Worm (Caenorhabditis elegans) whole organism, young adult: ENCODE measurements around the gene pgp-9.
A peak's percentile ranks its signal among the peaks of the same experiment; 100 is the strongest.

Source experiments
- B0019.2 ChIP-seq: fragments of 200-800 bp; sonication (Bioruptor generic); conservative IDR thresholded peaks from 2 replicates; pipeline ENCODE4 v1.3.6; 2022; ENCODE audit warnings: missing genetic modification reagents, missing genetic modification characterization, missing compliant biosample characterization
- B0035.1 ChIP-seq: sonication (generic microtip); optimal IDR thresholded peaks from 2 replicates; lab custom pipeline; 2016; ENCODE audit warnings: missing genetic modification characterization, mild to moderate bottlenecking, missing compliant biosample characterization, missing genotype, missing genetic modification reagents
- F39B2.1 ChIP-seq: fragments of 200-800 bp; sonication (Bioruptor generic); IDR thresholded peaks from 2 replicates; pipeline ENCODE4 v1.3.6; 2022; ENCODE audit warnings: missing genetic modification reagents, missing genetic modification characterization, missing compliant biosample characterization
- F55B11.4 ChIP-seq: sonication (generic microtip); optimal IDR thresholded peaks from 2 replicates; lab custom pipeline; 2016; ENCODE audit warnings: missing compliant biosample characterization, missing genetic modification characterization, borderline replicate concordance; ENCODE audit not compliant: insufficient read depth
- F57C9.4 ChIP-seq: sonication (generic microtip); optimal IDR thresholded peaks from 2 replicates; lab custom pipeline; 2017; ENCODE audit warnings: mild to moderate bottlenecking, missing genetic modification characterization, missing compliant biosample characterization
- K11D2.4 ChIP-seq: fragments of 200-800 bp; sonication (Bioruptor generic); IDR thresholded peaks from 2 replicates; pipeline ENCODE4 v1.3.6; 2022; ENCODE audit warnings: missing genetic modification reagents, missing genetic modification characterization, missing compliant biosample characterization
- T26A5.8 ChIP-seq: sonication (generic microtip); optimal IDR thresholded peaks from 2 replicates; lab custom pipeline; 2016; ENCODE audit warnings: missing genetic modification characterization, missing compliant biosample characterization
- Y53G8AR.9 ChIP-seq: fragments of 200-800 bp; sonication (Bioruptor generic); conservative IDR thresholded peaks from 2 replicates; pipeline ENCODE4 v1.3.6; 2022; ENCODE audit warnings: missing genetic modification reagents, missing genetic modification characterization, missing compliant biosample characterization
- Y95B8A.8 ChIP-seq: fragments of 200-800 bp; sonication (Bioruptor generic); IDR thresholded peaks from 2 replicates; pipeline ENCODE4 v1.3.6; 2022; ENCODE audit warnings: missing genetic modification reagents, missing genetic modification characterization, missing compliant biosample characterization
- athp-1 ChIP-seq: sonication (generic microtip); optimal IDR thresholded peaks from 2 replicates; lab custom pipeline; 2017; ENCODE audit warnings: mild to moderate bottlenecking, missing genetic modification characterization, missing compliant biosample characterization
- ccch-3 ChIP-seq: fragments of 200-800 bp; sonication (Bioruptor generic); optimal IDR thresholded peaks from 2 replicates; lab custom pipeline; 2018; ENCODE audit warnings: mild to moderate bottlenecking, missing genetic modification characterization, missing compliant biosample characterization
- ceh-58 ChIP-seq: fragments of 200-800 bp; sonication (Bioruptor generic); IDR thresholded peaks from 2 replicates; pipeline ENCODE4 v1.3.6; 2022; ENCODE audit warnings: missing genetic modification characterization, missing compliant biosample characterization
- die-1 ChIP-seq: sonication (generic microtip); optimal IDR thresholded peaks from 2 replicates; lab custom pipeline; 2016; ENCODE audit warnings: missing genotype, mild to moderate bottlenecking, missing genetic modification characterization, missing compliant biosample characterization
- dox-1 ChIP-seq: fragments of 200-800 bp; sonication (Bioruptor generic); IDR thresholded peaks from 2 replicates; pipeline ENCODE4 v1.3.6; 2022; ENCODE audit warnings: missing genetic modification reagents, missing genetic modification characterization, missing compliant biosample characterization
- gei-17 ChIP-seq: fragments of 200-800 bp; sonication (Bioruptor generic); optimal IDR thresholded peaks from 2 replicates; lab custom pipeline; 2018; ENCODE audit warnings: mild to moderate bottlenecking, missing genetic modification characterization, missing compliant biosample characterization
- hmg-20 ChIP-seq: fragments of 200-800 bp; sonication (Bioruptor generic); IDR thresholded peaks from 2 replicates; pipeline ENCODE4 v1.3.6; 2022; ENCODE audit warnings: missing genetic modification reagents, missing genetic modification characterization, missing compliant biosample characterization
- hsf-1 ChIP-seq: fragments of 200-800 bp; sonication (Bioruptor generic); IDR thresholded peaks from 2 replicates; pipeline ENCODE4 v1.3.6; 2022; ENCODE audit warnings: missing genetic modification reagents, missing genetic modification characterization, missing compliant biosample characterization
- lin-40 ChIP-seq: sonication (generic microtip); optimal IDR thresholded peaks from 2 replicates; lab custom pipeline; 2016; ENCODE audit warnings: missing genetic modification characterization, mild to moderate bottlenecking, missing compliant biosample characterization, missing genotype, missing genetic modification reagents
- lir-1 ChIP-seq: fragments of 200-800 bp; sonication (Bioruptor generic); conservative IDR thresholded peaks from 2 replicates; pipeline ENCODE4 v1.3.6; 2022; ENCODE audit warnings: missing genetic modification reagents, missing genetic modification characterization, missing compliant biosample characterization
- madf-10 ChIP-seq: sonication (generic microtip); optimal IDR thresholded peaks from 2 replicates; lab custom pipeline; 2016; ENCODE audit warnings: mild to moderate bottlenecking, missing genetic modification characterization, missing compliant biosample characterization
- madf-3 ChIP-seq: fragments of 200-800 bp; sonication (Bioruptor generic); IDR thresholded peaks from 2 replicates; pipeline ENCODE4 v1.3.6; 2022; ENCODE audit warnings: missing genetic modification reagents, missing genetic modification characterization, missing compliant biosample characterization
- nfya-1 ChIP-seq: sonication (generic microtip); optimal IDR thresholded peaks from 2 replicates; lab custom pipeline; 2017; ENCODE audit warnings: antibody characterized with exemption, missing compliant biosample characterization, missing genetic modification characterization, borderline replicate concordance; ENCODE audit not compliant: insufficient read depth
- nfya-2 ChIP-seq: fragments of 200-800 bp; sonication (Bioruptor generic); IDR thresholded peaks from 2 replicates; pipeline ENCODE4 v1.3.6; 2022; ENCODE audit warnings: missing genetic modification reagents, missing genetic modification characterization, missing compliant biosample characterization
- nfyb-1 ChIP-seq: fragments of 200-800 bp; sonication (Bioruptor generic); IDR thresholded peaks from 2 replicates; pipeline ENCODE4 v1.3.6; 2022; ENCODE audit warnings: missing genetic modification reagents, missing genetic modification characterization, missing compliant biosample characterization
- nhr-179 ChIP-seq: sonication (generic microtip); optimal IDR thresholded peaks from 2 replicates; lab custom pipeline; 2016; ENCODE audit warnings: mild to moderate bottlenecking, missing genetic modification characterization, missing compliant biosample characterization
- nhr-27 ChIP-seq: fragments of 200-800 bp; sonication (Bioruptor generic); optimal IDR thresholded peaks from 2 replicates; lab custom pipeline; 2018; ENCODE audit warnings: mild to moderate bottlenecking, missing genetic modification characterization, moderate library complexity, missing compliant biosample characterization
- pbrm-1 ChIP-seq: fragments of 200-800 bp; sonication (Bioruptor generic); IDR thresholded peaks from 2 replicates; pipeline ENCODE4 v1.3.6; 2022; ENCODE audit warnings: missing genetic modification reagents, missing genetic modification characterization, missing compliant biosample characterization
- rcor-1 ChIP-seq: fragments of 200-800 bp; sonication (Bioruptor generic); IDR thresholded peaks from 2 replicates; pipeline ENCODE4 v1.3.6; 2022; ENCODE audit warnings: missing genetic modification reagents, missing genetic modification characterization, missing compliant biosample characterization
- repo-1 ChIP-seq: sonication (generic microtip); optimal IDR thresholded peaks from 2 replicates; lab custom pipeline; 2017; ENCODE audit warnings: mild to moderate bottlenecking, missing genetic modification characterization, missing compliant biosample characterization
- rpc-1 ChIP-seq, 2 experiments: fragments of 150-350 bp in 1 of 2; sonication (generic microtip) in 1 of 2; optimal IDR thresholded peaks; 2 replicates each; lab custom pipeline; 2014 to 2018; ENCODE audit warnings: missing biosample characterization in 1 of 2, missing genetic modification characterization in 1 of 2, missing genetic modification reagents in 1 of 2, missing genotype in 1 of 2
- snpc-4 ChIP-seq, 5 experiments: fragments of 150-350 bp in 1 of 5; sonication (generic microtip) in 4 of 5; optimal IDR thresholded peaks; 2 replicates each; lab custom pipeline; 2014 to 2018; ENCODE audit warnings: missing genetic modification characterization in 5 of 5, missing biosample characterization in 3 of 5, antibody characterized with exemption in 2 of 5, mild to moderate bottlenecking in 2 of 5, missing compliant biosample characterization in 2 of 5, missing genotype in 2 of 5, moderate library complexity in 2 of 5, missing genetic modification reagents in 1 of 5
- sptf-2 ChIP-seq: fragments of 200-800 bp; sonication (Bioruptor generic); optimal IDR thresholded peaks from 2 replicates; lab custom pipeline; 2018; ENCODE audit warnings: mild to moderate bottlenecking, missing genetic modification characterization, missing compliant biosample characterization
- tbp1 ChIP-seq: fragments of 200-800 bp; sonication (Bioruptor generic); optimal IDR thresholded peaks from 2 replicates; lab custom pipeline; 2018; ENCODE audit warnings: mild to moderate bottlenecking, missing genetic modification characterization, missing compliant biosample characterization
- tbx-9 ChIP-seq: sonication (generic microtip); optimal IDR thresholded peaks from 2 replicates; lab custom pipeline; 2016; ENCODE audit warnings: borderline replicate concordance, missing genetic modification characterization, inconsistent platforms, missing compliant biosample characterization
- ztf-18 ChIP-seq: sonication (generic microtip); optimal IDR thresholded peaks from 2 replicates; lab custom pipeline; 2016; ENCODE audit warnings: missing genotype, mild to moderate bottlenecking, missing genetic modification characterization, missing compliant biosample characterization
- ztf-26 ChIP-seq: sonication (generic microtip); optimal IDR thresholded peaks from 2 replicates; lab custom pipeline; 2017; ENCODE audit warnings: missing genetic modification characterization, missing compliant biosample characterization
- ztf-3 ChIP-seq: fragments of 200-800 bp; sonication (Bioruptor generic); optimal IDR thresholded peaks from 2 replicates; lab custom pipeline; 2018; ENCODE audit warnings: mild to moderate bottlenecking, missing genetic modification characterization, missing compliant biosample characterization

pgp-9 gene

DNA sequence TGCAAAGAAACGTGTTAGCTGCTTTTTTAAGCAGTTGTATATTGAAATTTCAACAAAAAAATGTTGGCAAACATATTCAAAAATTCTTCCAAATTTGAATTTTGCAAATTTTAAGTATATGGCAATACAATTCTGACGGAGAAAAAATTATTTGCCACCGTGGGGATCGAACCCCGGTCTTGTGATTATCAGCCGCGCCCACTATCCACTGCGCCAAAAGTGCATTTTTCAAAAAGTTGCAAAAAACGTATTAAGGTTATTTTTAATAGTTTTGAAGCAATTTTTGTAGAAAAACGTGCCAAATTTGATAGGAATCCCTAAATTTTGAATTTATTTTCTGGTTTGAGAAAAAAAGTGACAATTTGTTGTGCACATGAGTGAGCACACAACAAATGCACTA lies 28.7 kb downstream of the pgp-9 start:
- no peak for TF ChIP-seq F39B2.1
- no peak for TF ChIP-seq nhr-27 (tag; lab: Kevin White, UChicago)
- no peak for TF ChIP-seq rpc-1 (optimal IDR thresholded peaks at IDR 0.05; lab: Kevin White, UChicago)
- peak; percentile 41 for TF ChIP-seq rpc-1 (tag; optimal IDR thresholded peaks at IDR 0.05; lab: Kevin White, UChicago)
- TF ChIP-seq tbp1 (GFP tag; lab: Kevin White, UChicago), result peak; percentile 53

DNA sequence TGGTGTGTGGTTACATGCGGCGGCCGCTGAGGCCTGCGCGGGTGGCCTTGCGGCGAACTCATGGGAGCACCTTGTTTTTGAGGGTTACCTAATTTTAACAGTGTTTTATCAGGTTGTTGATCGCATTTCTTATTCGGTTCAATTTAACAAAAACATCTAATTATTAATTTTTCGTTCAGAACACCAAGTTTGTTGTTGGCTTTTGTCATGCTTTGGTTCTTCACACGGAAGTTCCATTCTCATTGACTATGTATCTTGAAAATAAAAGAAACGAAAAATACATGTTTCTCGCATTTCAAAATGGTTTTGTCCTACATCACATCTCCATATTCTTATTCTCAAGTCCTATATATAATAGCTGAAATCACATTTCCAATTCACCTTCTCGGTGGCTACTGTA lies 34.5 kb downstream of the pgp-9 start, which contains the start of gene srh-290:
srh-290 (plus strand) TSS at position 301 of the 400 bp plus-strand sequence.
- TF ChIP-seq ccch-3 (GFP tag; lab: Kevin White, UChicago) (no peak), madf-10 (tag; lab: Kevin White, UChicago) (no peak), K11D2.4 (GFP tag; lab: Robert Waterston, UW) (no peak), die-1 (no peak), tbx-9 (tag; lab: Kevin White, UChicago) (no peak), nfya-1 (tag; lab: Kevin White, UChicago) (no peak), T26A5.8 (tag; lab: Kevin White, UChicago) (no peak), hmg-20 (GFP tag; lab: Robert Waterston, UW) (no peak), B0019.2 (GFP tag; lab: Robert Waterston, UW) (no peak), ztf-3 (GFP tag; lab: Kevin White, UChicago) (no peak), nfyb-1 (GFP tag; lab: Robert Waterston, UW) (no peak), ceh-58 (GFP tag; lab: Robert Waterston, UW) (no peak), ztf-26 (no peak)

DNA sequence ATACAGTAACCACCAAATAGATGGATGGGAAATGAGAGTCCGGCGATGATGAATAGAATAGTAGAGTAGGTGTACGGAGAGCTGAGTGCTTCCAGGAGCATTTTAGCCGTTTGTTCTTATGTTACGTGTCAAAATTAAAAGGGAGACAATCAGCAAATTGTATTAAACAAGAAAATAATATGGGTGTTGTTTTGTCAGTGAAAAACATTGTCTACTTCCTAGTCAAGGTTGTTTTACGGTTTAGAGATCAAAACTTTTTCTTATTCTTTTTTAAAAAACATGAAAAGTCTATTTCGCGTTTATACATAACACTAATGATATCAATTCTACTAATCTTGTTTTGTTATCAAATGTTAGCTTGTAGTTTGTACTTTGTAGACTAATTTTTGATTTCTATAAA lies 38.3 kb downstream of the pgp-9 start, which contains the start of gene srh-289:
srh-289 (minus strand) TSS at position 101 of the 400 bp plus-strand sequence.
- TF ChIP-seq sptf-2 (GFP tag; lab: Kevin White, UChicago), result no peak
- no peak for TF ChIP-seq F39B2.1
- TF ChIP-seq B0035.1 (tag; lab: Kevin White, UChicago), result no peak
- TF ChIP-seq gei-17, result no peak
- no peak for TF ChIP-seq repo-1 (tag; lab: Kevin White, UChicago)
- no peak for TF ChIP-seq nfya-2 (GFP tag; lab: Robert Waterston, UW)
- TF ChIP-seq Y95B8A.8, result no peak
- no peak for TF ChIP-seq snpc-4 (GFP tag; optimal IDR thresholded peaks at IDR 0.05; lab: Kevin White, UChicago)
- no peak for TF ChIP-seq snpc-4 (tag; optimal IDR thresholded peaks at IDR 0.05; lab: Kevin White, UChicago)
- no peak for TF ChIP-seq B0019.2 (GFP tag; lab: Robert Waterston, UW)
- no peak for TF ChIP-seq F57C9.4

DNA sequence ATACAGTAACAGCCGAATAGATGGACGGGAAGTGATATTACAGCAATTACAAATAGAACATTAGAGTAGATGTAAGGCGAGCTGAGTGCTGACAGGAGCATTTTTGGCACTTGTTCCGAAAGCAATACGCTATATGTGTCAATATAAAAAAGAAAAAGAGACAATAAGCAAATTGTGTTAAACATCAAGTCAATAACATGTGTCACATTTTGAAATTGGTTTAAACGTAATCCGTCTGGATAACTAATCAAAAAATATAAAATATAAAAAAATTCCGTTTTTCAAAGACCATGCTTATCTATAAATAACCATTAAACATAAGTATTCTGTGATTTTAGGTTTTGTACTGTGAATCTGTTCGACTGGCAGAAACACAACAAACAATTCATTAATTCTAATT lies 40.0 kb downstream of the pgp-9 start, which contains the start of gene srh-288:
srh-288 (minus strand) TSS at position 101 of the 400 bp plus-strand sequence.
- TF ChIP-seq tbp1 (GFP tag; lab: Kevin White, UChicago), result no peak
- no peak for TF ChIP-seq madf-3 (GFP tag; lab: Robert Waterston, UW)
- no peak for TF ChIP-seq athp-1
- TF ChIP-seq F57C9.4, result no peak
- TF ChIP-seq gei-17, result no peak
- TF ChIP-seq T26A5.8 (tag; lab: Kevin White, UChicago), result no peak
- TF ChIP-seq dox-1 (GFP tag; lab: Robert Waterston, UW), result no peak
- no peak for TF ChIP-seq Y53G8AR.9
- no peak for TF ChIP-seq F55B11.4
- no peak for TF ChIP-seq repo-1 (tag; lab: Kevin White, UChicago)
- no peak for TF ChIP-seq rcor-1
- TF ChIP-seq lin-40 (tag; lab: Kevin White, UChicago), result no peak
- TF ChIP-seq pbrm-1 (GFP tag; lab: Robert Waterston, UW), result no peak
- TF ChIP-seq nhr-179 (tag; lab: Kevin White, UChicago), result no peak
- TF ChIP-seq hsf-1, result no peak
- no peak for TF ChIP-seq ztf-26
- TF ChIP-seq lir-1 (GFP tag; lab: Robert Waterston, UW), result no peak
- no peak for TF ChIP-seq ztf-18
- TF ChIP-seq, all 124 proteins: peak for 0
